Worm (Caenorhabditis elegans) whole organism, L1 larva: Measurements from ENCODE around the gene col-105.
A peak's percentile ranks its signal among the peaks of the same experiment; 100 is the strongest.

ENCODE experiments used
- C04F5.9 ChIP-seq: sonication (generic microtip); optimal IDR thresholded peaks from 2 replicates; lab custom pipeline; 2016; ENCODE audit warnings: missing genetic modification characterization, missing compliant biosample characterization
- C16A3.4 ChIP-seq: fragments of 150-350 bp; optimal IDR thresholded peaks from 2 replicates; lab custom pipeline; 2014; ENCODE audit warnings: missing biosample characterization, missing genetic modification characterization
- F16B12.6 ChIP-seq: fragments of 150-350 bp; optimal IDR thresholded peaks from 2 replicates; lab custom pipeline; 2014; ENCODE audit warnings: missing biosample characterization, missing genetic modification characterization
- alr-1 ChIP-seq: fragments of 200-800 bp; sonication (Bioruptor generic); optimal IDR thresholded peaks from 2 replicates; lab custom pipeline; 2018; ENCODE audit warnings: borderline replicate concordance, mild to moderate bottlenecking, missing genetic modification characterization, missing compliant biosample characterization
- aly-2 ChIP-seq: fragments of 150-350 bp; optimal IDR thresholded peaks from 2 replicates; lab custom pipeline; 2014; ENCODE audit warnings: missing biosample characterization, missing genetic modification characterization
- blmp-1 ChIP-seq: fragments of 150-350 bp; optimal IDR thresholded peaks from 2 replicates; lab custom pipeline; 2014; ENCODE audit warnings: missing biosample characterization, missing genetic modification characterization
- ceh-8 ChIP-seq: fragments of 200-800 bp; sonication (Bioruptor generic); optimal IDR thresholded peaks from 2 replicates; lab custom pipeline; 2018; ENCODE audit warnings: mild to moderate bottlenecking, missing genetic modification characterization, moderate library complexity, missing compliant biosample characterization
- ceh-82 ChIP-seq, 3 experiments: fragments of 150-350 bp in 1 of 3; sonication (generic microtip) in 2 of 3; optimal IDR thresholded peaks; 2 replicates each; lab custom pipeline; 2014 to 2017; ENCODE audit warnings: missing biosample characterization in 3 of 3, missing genetic modification characterization in 3 of 3
- ceh-88 ChIP-seq: fragments of 200-800 bp; sonication (Bioruptor generic); IDR thresholded peaks from 2 replicates; pipeline ENCODE4 v1.3.6; 2022; ENCODE audit warnings: missing genetic modification characterization, missing compliant biosample characterization
- ceh-90 ChIP-seq: sonication (generic microtip); optimal IDR thresholded peaks from 2 replicates; lab custom pipeline; 2016; ENCODE audit warnings: missing genetic modification characterization, missing compliant biosample characterization
- dpl-1 ChIP-seq, 3 experiments: fragments of 150-350 bp in 2 of 3; sonication (generic microtip) in 1 of 3; optimal IDR thresholded peaks; 2 replicates each; lab custom pipeline; 2014 to 2017; ENCODE audit warnings: missing biosample characterization in 3 of 3, missing genetic modification characterization in 3 of 3, missing genetic modification reagents in 3 of 3
- dsc-1 ChIP-seq: sonication (generic microtip); optimal IDR thresholded peaks from 2 replicates; lab custom pipeline; 2016; ENCODE audit warnings: mild to moderate bottlenecking, missing genetic modification characterization, missing compliant biosample characterization
- efl-1 ChIP-seq, 4 experiments: fragments of 150-350 bp; optimal IDR thresholded peaks in 3 of 4; peaks in 1 of 4; 1 replicate in 1 of 4; 2 replicates in 3 of 4; lab custom pipeline; 2014; ENCODE audit warnings: missing biosample characterization in 2 of 4, missing genetic modification characterization in 2 of 4, missing genetic modification reagents in 2 of 4
- efl-3 ChIP-seq: fragments of 200-800 bp; sonication (Bioruptor generic); optimal IDR thresholded peaks from 2 replicates; lab custom pipeline; 2018; ENCODE audit warnings: mild to moderate bottlenecking, missing genetic modification characterization, missing compliant biosample characterization
- egl-13 ChIP-seq: sonication (generic microtip); optimal IDR thresholded peaks from 2 replicates; lab custom pipeline; 2016; ENCODE audit warnings: missing genotype, missing genetic modification reagents, missing genetic modification characterization, missing compliant biosample characterization
- elt-2 ChIP-seq: sonication (generic microtip); optimal IDR thresholded peaks from 2 replicates; lab custom pipeline; 2016; ENCODE audit warnings: missing genetic modification characterization, mild to moderate bottlenecking, inconsistent platforms, missing compliant biosample characterization, missing genetic modification reagents
- ets-5 ChIP-seq: fragments of 200-800 bp; sonication (Bioruptor generic); IDR thresholded peaks from 2 replicates; pipeline ENCODE4 v1.3.6; 2022; ENCODE audit warnings: missing genetic modification characterization, missing compliant biosample characterization
- fkh-4 ChIP-seq: sonication (generic microtip); optimal IDR thresholded peaks from 2 replicates; lab custom pipeline; 2016; ENCODE audit warnings: missing compliant biosample characterization, missing genetic modification characterization, borderline replicate concordance
- hlh-4 ChIP-seq: sonication (generic microtip); optimal IDR thresholded peaks from 2 replicates; lab custom pipeline; 2016; ENCODE audit warnings: mild to moderate bottlenecking, missing genetic modification characterization, missing compliant biosample characterization
- jun-1 ChIP-seq: fragments of 150-350 bp; optimal IDR thresholded peaks from 2 replicates; lab custom pipeline; 2014; ENCODE audit warnings: missing biosample characterization, missing genetic modification reagents, missing genetic modification characterization
- lin-35 ChIP-seq, 2 experiments: fragments of 150-350 bp; optimal IDR thresholded peaks; 2 replicates each; lab custom pipeline; 2014; ENCODE audit warnings: missing biosample characterization in 2 of 2, missing genetic modification characterization in 2 of 2, missing genetic modification reagents in 2 of 2
- lin-39 ChIP-seq: fragments of 150-350 bp; optimal IDR thresholded peaks from 2 replicates; lab custom pipeline; 2014; ENCODE audit warnings: missing biosample characterization, missing genetic modification reagents, missing genetic modification characterization
- lsy-2 ChIP-seq, 2 experiments: fragments of 150-350 bp; optimal IDR thresholded peaks; 2 replicates each; lab custom pipeline; 2014; ENCODE audit warnings: missing biosample characterization in 2 of 2, missing genetic modification characterization in 2 of 2
- mdl-1 ChIP-seq, 2 experiments: fragments of 150-350 bp; optimal IDR thresholded peaks; 2 replicates each; lab custom pipeline; 2014 to 2017; ENCODE audit warnings: missing biosample characterization in 2 of 2, missing genetic modification characterization in 2 of 2, inconsistent platforms in 1 of 2
- nhr-19 ChIP-seq: fragments of 200-800 bp; sonication (Bioruptor generic); conservative IDR thresholded peaks from 2 replicates; pipeline ENCODE4 v1.3.6; 2022; ENCODE audit warnings: missing genetic modification characterization, missing compliant biosample characterization
- nhr-237 ChIP-seq: fragments of 150-350 bp; optimal IDR thresholded peaks from 2 replicates; lab custom pipeline; 2014; ENCODE audit warnings: missing biosample characterization, missing genetic modification characterization
- nhr-28 ChIP-seq: fragments of 150-350 bp; optimal IDR thresholded peaks from 2 replicates; lab custom pipeline; 2014; ENCODE audit warnings: missing biosample characterization, missing genetic modification characterization
- nhr-71 ChIP-seq: sonication (generic microtip); optimal IDR thresholded peaks from 2 replicates; lab custom pipeline; 2016; ENCODE audit warnings: mild to moderate bottlenecking, missing genetic modification characterization, moderate library complexity, missing compliant biosample characterization
- nhr-76 ChIP-seq: sonication (generic microtip); optimal IDR thresholded peaks from 2 replicates; lab custom pipeline; 2017; ENCODE audit warnings: missing biosample characterization, missing genetic modification characterization
- nhr-84 ChIP-seq: sonication (generic microtip); optimal IDR thresholded peaks from 2 replicates; lab custom pipeline; 2017; ENCODE audit warnings: missing biosample characterization, missing genetic modification characterization
- nhr-85 ChIP-seq: sonication (generic microtip); peaks from one replicate; lab custom pipeline; 2016; ENCODE audit warnings: missing genetic modification characterization, inconsistent platforms, missing compliant biosample characterization
- nhr-90 ChIP-seq: sonication (generic microtip); optimal IDR thresholded peaks from 2 replicates; lab custom pipeline; 2016; ENCODE audit warnings: mild to moderate bottlenecking, missing genetic modification characterization, missing compliant biosample characterization; ENCODE audit not compliant: poor library complexity
- pag-3 ChIP-seq: sonication (generic microtip); optimal IDR thresholded peaks from 2 replicates; lab custom pipeline; 2017; ENCODE audit warnings: missing genetic modification characterization, mild to moderate bottlenecking, missing compliant biosample characterization, antibody characterized with exemption, borderline replicate concordance; ENCODE audit not compliant: insufficient read depth
- pax-3 ChIP-seq: fragments of 200-800 bp; sonication (Bioruptor generic); optimal IDR thresholded peaks from 2 replicates; lab custom pipeline; 2018; ENCODE audit warnings: mild to moderate bottlenecking, missing genetic modification characterization, moderate library complexity, missing compliant biosample characterization
- skn-1 ChIP-seq: fragments of 150-350 bp; optimal IDR thresholded peaks from 2 replicates; lab custom pipeline; 2014; ENCODE audit warnings: missing biosample characterization, missing genetic modification characterization
- sox-4 ChIP-seq: sonication (generic microtip); optimal IDR thresholded peaks from 2 replicates; lab custom pipeline; 2016; ENCODE audit warnings: missing genetic modification characterization, missing compliant biosample characterization
- sptf-1 ChIP-seq: fragments of 150-350 bp; optimal IDR thresholded peaks from 2 replicates; lab custom pipeline; 2014; ENCODE audit warnings: missing biosample characterization, missing genetic modification characterization
- sup-37 ChIP-seq: fragments of 200-800 bp; sonication (Bioruptor generic); optimal IDR thresholded peaks from 2 replicates; lab custom pipeline; 2018; ENCODE audit warnings: mild to moderate bottlenecking, missing genetic modification characterization, missing compliant biosample characterization
- swsn-7 ChIP-seq: sonication (generic microtip); optimal IDR thresholded peaks from 2 replicates; lab custom pipeline; 2016; ENCODE audit warnings: missing genetic modification characterization, missing compliant biosample characterization
- tbx-2 ChIP-seq: sonication (generic microtip); optimal IDR thresholded peaks from 2 replicates; lab custom pipeline; 2016; ENCODE audit warnings: missing genetic modification characterization, missing compliant biosample characterization
- tlp-1 ChIP-seq: fragments of 150-350 bp; optimal IDR thresholded peaks from 2 replicates; lab custom pipeline; 2014; ENCODE audit warnings: missing biosample characterization, missing genetic modification characterization
- unc-30 ChIP-seq: sonication (generic microtip); optimal IDR thresholded peaks from 2 replicates; lab custom pipeline; 2017; ENCODE audit warnings: missing biosample characterization, missing genetic modification characterization
- unc-62 ChIP-seq: fragments of 150-350 bp; optimal IDR thresholded peaks from 2 replicates; lab custom pipeline; 2014; ENCODE audit warnings: missing biosample characterization, missing genetic modification reagents, missing genetic modification characterization
- unc-86 ChIP-seq: sonication (generic microtip); optimal IDR thresholded peaks from 2 replicates; lab custom pipeline; 2016; ENCODE audit warnings: missing genetic modification characterization, missing compliant biosample characterization
- unc-98 ChIP-seq: fragments of 200-800 bp; sonication (Bioruptor generic); IDR thresholded peaks from 2 replicates; pipeline ENCODE4 v1.3.6; 2022; ENCODE audit warnings: missing genetic modification characterization, missing compliant biosample characterization
- zag-1 ChIP-seq: fragments of 150-350 bp; optimal IDR thresholded peaks from 2 replicates; lab custom pipeline; 2014; ENCODE audit warnings: missing biosample characterization, missing genetic modification characterization
- ztf-11 ChIP-seq, 2 experiments: sonication (generic microtip); optimal IDR thresholded peaks; 2 replicates each; lab custom pipeline; 2016 to 2017; ENCODE audit warnings: missing genetic modification characterization in 2 of 2, missing biosample characterization in 1 of 2, missing compliant biosample characterization in 1 of 2

The col-105 gene

ce11 chrIV:1389021-1389420 lies 30.0 kb upstream of the col-105 start (continued):
- no peak for TF ChIP-seq aly-2 (tag; lab: Kevin White, UChicago)
- peak in 1 of 2 experiments; percentile 3 for TF ChIP-seq mdl-1 (tag; optimal IDR thresholded peaks at IDR 0.05; lab: Kevin White, UChicago)
- TF ChIP-seq swsn-7: peak; percentile 9
- no peak for TF ChIP-seq C04F5.9 (tag; lab: Kevin White, UChicago)
- no peak for TF ChIP-seq nhr-84 (tag; lab: Kevin White, UChicago)
- TF ChIP-seq lin-39 (tag; lab: Kevin White, UChicago): no peak
- no peak for TF ChIP-seq ceh-8 (GFP tag; lab: Kevin White, UChicago)
- TF ChIP-seq hlh-4: no peak
- no peak for TF ChIP-seq unc-86 (tag; lab: Kevin White, UChicago)
- no peak for TF ChIP-seq F16B12.6 (tag; lab: Kevin White, UChicago)
- no peak for TF ChIP-seq nhr-237 (tag; lab: Kevin White, UChicago)
- no peak for TF ChIP-seq tbx-2 (tag; lab: Kevin White, UChicago)
- TF ChIP-seq skn-1 (tag; lab: Kevin White, UChicago): no peak
- TF ChIP-seq nhr-71 (tag; lab: Kevin White, UChicago): peak; percentile 66
- no peak for TF ChIP-seq sptf-1 (tag; lab: Kevin White, UChicago)
- TF ChIP-seq lsy-2 (tag; optimal IDR thresholded peaks at IDR 0.05; lab: Kevin White, UChicago): peak; percentile 22 to 25
- no peak for TF ChIP-seq sox-4 (tag; lab: Kevin White, UChicago)
- TF ChIP-seq ztf-11 (tag; optimal IDR thresholded peaks at IDR 0.05; lab: Kevin White, UChicago): no peak
- TF ChIP-seq pax-3 (tag; lab: Kevin White, UChicago): no peak
- TF ChIP-seq C16A3.4 (tag; lab: Kevin White, UChicago): no peak
- TF ChIP-seq blmp-1 (tag; lab: Kevin White, UChicago): peak; percentile 58
- TF ChIP-seq efl-3 (GFP tag; lab: Kevin White, UChicago): no peak
- no peak for TF ChIP-seq ceh-90 (tag; lab: Kevin White, UChicago)
- no peak for TF ChIP-seq alr-1
- TF ChIP-seq elt-2: no peak
- no peak for TF ChIP-seq nhr-76 (tag; lab: Kevin White, UChicago)
- TF ChIP-seq egl-13 (tag; lab: Kevin White, UChicago): no peak
- TF ChIP-seq dpl-1 (GFP tag; optimal IDR thresholded peaks at IDR 0.05; lab: Kevin White, UChicago): peak in 1 of 3 experiments; percentile 24
- no peak for TF ChIP-seq ceh-82 (tag; optimal IDR thresholded peaks at IDR 0.05; lab: Kevin White, UChicago)
- TF ChIP-seq nhr-90 (tag; lab: Kevin White, UChicago): peak; percentile 41
- peak in 1 of 2 experiments; percentile 7 for TF ChIP-seq efl-1 (optimal IDR thresholded peaks at IDR 0.05; lab: Kevin White, UChicago)
- no peak for TF ChIP-seq efl-1 (GFP tag; optimal IDR thresholded peaks at IDR 0.05 in 1 of 2; lab: Kevin White, UChicago)
- TF ChIP-seq zag-1: no peak
- no peak for TF ChIP-seq unc-98 (GFP tag; lab: Robert Waterston, UW)
- no peak for TF ChIP-seq tlp-1 (tag; lab: Kevin White, UChicago)
- no peak for TF ChIP-seq fkh-4
- TF ChIP-seq nhr-85: peak; percentile 89
- TF ChIP-seq sup-37 (GFP tag; lab: Kevin White, UChicago): no peak
- no peak for TF ChIP-seq ceh-88
- no peak for TF ChIP-seq nhr-28
- no peak for TF ChIP-seq unc-30 (tag; lab: Kevin White, UChicago)
- TF ChIP-seq lin-35 (GFP tag; optimal IDR thresholded peaks at IDR 0.05; lab: Kevin White, UChicago): no peak
- TF ChIP-seq dsc-1 (tag; lab: Kevin White, UChicago): no peak
- peak; percentile 28 for TF ChIP-seq nhr-19 (GFP tag; lab: Robert Waterston, UW)
- TF ChIP-seq pag-3 (tag; lab: Kevin White, UChicago): no peak
- TF ChIP-seq jun-1 (tag; lab: Kevin White, UChicago): no peak
- TF ChIP-seq unc-62 (GFP tag; lab: Kevin White, UChicago): no peak
- no peak for TF ChIP-seq ets-5 (GFP tag; lab: Robert Waterston, UW)
